Fruit fly (Drosophila melanogaster) whole organism, pupa: Measurements from ENCODE around the gene CG1607.

ENCODE experiments used
- CG10348 ChIP-seq: fragments of 200-800 bp; sonication (Bioruptor generic); IDR thresholded peaks from 2 replicates; pipeline ENCODE4 v1.3.6; 2022; ENCODE audit warnings: missing biosample characterization, missing genetic modification characterization
- CG12605 ChIP-seq: fragments of 200-800 bp; sonication (Bioruptor generic); IDR thresholded peaks from 2 replicates; pipeline ENCODE4 v1.3.6; 2022; ENCODE audit warnings: missing biosample characterization, missing genetic modification characterization
- CG13204 ChIP-seq: fragments of 200-800 bp; sonication (Bioruptor generic); optimal IDR thresholded peaks from 2 replicates; lab custom pipeline; 2018; ENCODE audit warnings: missing biosample characterization, mild to moderate bottlenecking, missing genetic modification characterization, moderate library complexity
- CG14655 ChIP-seq: fragments of 200-800 bp; sonication (Bioruptor generic); optimal IDR thresholded peaks from 3 replicates; lab custom pipeline; 2017; ENCODE audit warnings: mild to moderate bottlenecking, missing biosample characterization, missing genetic modification reagents, missing genetic modification characterization
- CG15710 ChIP-seq: fragments of 200-800 bp; sonication (Bioruptor generic); optimal IDR thresholded peaks from 2 replicates; lab custom pipeline; 2018; ENCODE audit warnings: missing biosample characterization, mild to moderate bottlenecking, missing genetic modification characterization, moderate library complexity
- CG17806 ChIP-seq: fragments of 200-800 bp; sonication (Bioruptor generic); optimal IDR thresholded peaks from 2 replicates; lab custom pipeline; 2018; ENCODE audit warnings: missing biosample characterization, mild to moderate bottlenecking, missing genetic modification characterization, moderate library complexity
- CG32121 ChIP-seq: fragments of 200-800 bp; sonication (Bioruptor generic); IDR thresholded peaks from 2 replicates; pipeline ENCODE4 v1.3.6; 2022; ENCODE audit warnings: missing biosample characterization, missing genetic modification characterization
- CG34367 ChIP-seq: fragments of 200-800 bp; sonication (Bioruptor generic); optimal IDR thresholded peaks from 2 replicates; lab custom pipeline; 2018; ENCODE audit warnings: missing biosample characterization, mild to moderate bottlenecking, missing genetic modification characterization
- CG4496 ChIP-seq: fragments of 200-800 bp; sonication (Bioruptor generic); IDR thresholded peaks from 3 replicates; pipeline ENCODE4 v1.3.6; 2022; ENCODE audit warnings: missing biosample characterization, missing genetic modification characterization
- CG8159 ChIP-seq: fragments of 200-800 bp; sonication (Bioruptor generic); optimal IDR thresholded peaks from 3 replicates; lab custom pipeline; 2018; ENCODE audit warnings: missing biosample characterization, mild to moderate bottlenecking, missing genetic modification characterization, moderate library complexity
- CG8301 ChIP-seq: fragments of 200-800 bp; sonication (Bioruptor generic); optimal IDR thresholded peaks from 2 replicates; lab custom pipeline; 2018; ENCODE audit warnings: missing biosample characterization, mild to moderate bottlenecking, missing genetic modification characterization
- CG9948 ChIP-seq: fragments of 200-800 bp; sonication (Bioruptor generic); optimal IDR thresholded peaks from 2 replicates; lab custom pipeline; 2018; ENCODE audit warnings: missing biosample characterization, mild to moderate bottlenecking, missing genetic modification characterization, moderate library complexity
- D1 ChIP-seq: fragments of 200-800 bp; sonication (Bioruptor generic); optimal IDR thresholded peaks from 2 replicates; lab custom pipeline; 2018; ENCODE audit warnings: missing biosample characterization, mild to moderate bottlenecking, missing genetic modification characterization, moderate library complexity
- EcR ChIP-seq: fragments of 200-800 bp; sonication (Bioruptor generic); optimal IDR thresholded peaks from 3 replicates; lab custom pipeline; 2019; ENCODE audit warnings: missing biosample characterization, missing genetic modification characterization, mild to moderate bottlenecking, moderate library complexity, missing genetic modification reagents
- Ets98B ChIP-seq: fragments of 200-800 bp; sonication (Bioruptor generic); IDR thresholded peaks from 2 replicates; pipeline ENCODE4 v1.3.6; 2022; ENCODE audit warnings: missing biosample characterization, missing genetic modification characterization
- Pif1A ChIP-seq: fragments of 200-800 bp; sonication (Bioruptor generic); optimal IDR thresholded peaks from 3 replicates; lab custom pipeline; 2016; ENCODE audit warnings: missing biosample characterization, missing genetic modification characterization
- Pif1B ChIP-seq: fragments of 200-800 bp; sonication (Bioruptor generic); optimal IDR thresholded peaks from 3 replicates; lab custom pipeline; 2016; ENCODE audit warnings: missing biosample characterization, missing genetic modification characterization
- Snoo ChIP-seq: fragments of 200-800 bp; sonication (Bioruptor generic); optimal IDR thresholded peaks from 3 replicates; lab custom pipeline; 2017; ENCODE audit warnings: missing biosample characterization, mild to moderate bottlenecking, missing genetic modification characterization, inconsistent platforms
- fd96Ca ChIP-seq: fragments of 200-800 bp; sonication (Bioruptor generic); IDR thresholded peaks from 3 replicates; pipeline ENCODE4 v1.3.6; 2022; ENCODE audit warnings: missing biosample characterization, missing genetic modification characterization
- gl ChIP-seq: fragments of 200-800 bp; sonication (Bioruptor generic); optimal IDR thresholded peaks from 2 replicates; lab custom pipeline; 2018; ENCODE audit warnings: missing biosample characterization, mild to moderate bottlenecking, missing genetic modification characterization
- rn ChIP-seq: fragments of 200-800 bp; sonication (Bioruptor generic); IDR thresholded peaks from 2 replicates; pipeline ENCODE4 v1.3.6; 2022; ENCODE audit warnings: missing biosample characterization, missing genetic modification characterization

CG1607 gene

dm6 chr3R:31404499-31405276 is 22.8 kb downstream of the CG1607 start, which contains the start of gene Gprk2:
Gene Gprk2 (plus strand): TSS chr3R:31405245.
- TF ChIP-seq CG34367 (tag; lab: Kevin White, UChicago) (peak; percentile 100), CG13204 (GFP tag; lab: Kevin White, UChicago) (peak; percentile 99), CG12605 (GFP tag; lab: Robert Waterston, UW) (peak; percentile 100), Pif1B (peak; percentile 100), Pif1A (GFP tag; lab: Kevin White, UChicago) (peak; percentile 100), CG9948 (tag; lab: Kevin White, UChicago) (peak; percentile 100), D1 (tag; lab: Kevin White, UChicago) (peak; percentile 100), Snoo (tag; lab: Kevin White, UChicago) (peak; percentile 100), CG10348 (GFP tag; lab: Robert Waterston, UW) (peak; percentile 99), CG14655 (peak; percentile 100), CG8159 (tag; lab: Kevin White, UChicago) (peak; percentile 100), gl (tag; lab: Kevin White, UChicago) (peak; percentile 100), EcR (no peak), fd96Ca (peak; percentile 100), CG4496 (peak; percentile 100), rn (GFP tag; lab: Robert Waterston, UW) (peak; percentile 100), CG17806 (tag; lab: Kevin White, UChicago) (peak; percentile 100), Ets98B (GFP tag; lab: Robert Waterston, UW) (peak; percentile 100), CG8301 (tag; lab: Kevin White, UChicago) (peak; percentile 100), CG32121 (GFP tag; lab: Robert Waterston, UW) (peak; percentile 100), CG15710 (tag; lab: Kevin White, UChicago) (peak; percentile 100)

dm6 chr3R:31405277-31406207 is 23.6 kb downstream of the CG1607 start, which contains the start of gene PNPase:
Gene PNPase (minus strand): TSS chr3R:31405452.
- TF ChIP-seq gl (tag; lab: Kevin White, UChicago) (no peak), CG4496 (0 out of 3 replicates have a peak, but pooled peaks have one; percentile 10), CG32121 (GFP tag; lab: Robert Waterston, UW) (peak; percentile 62), CG8301 (tag; lab: Kevin White, UChicago) (no peak), CG12605 (GFP tag; lab: Robert Waterston, UW) (peak; percentile 45), EcR (peak; percentile 28), CG17806 (tag; lab: Kevin White, UChicago) (no peak)

- no peak for TF ChIP-seq Ets98B (GFP tag; lab: Robert Waterston, UW)
- TF ChIP-seq gl (tag; lab: Kevin White, UChicago): no peak
- TF ChIP-seq EcR: peak; percentile 66
- TF ChIP-seq, all 21 proteins: peak for 1
Measured at dm6 chr3R:31407026-31407654, 25.2 kb downstream of the CG1607 start.

dm6 chr3R:31409627-31410201 is 27.8 kb downstream of the CG1607 start:
- peak; percentile 64 for TF ChIP-seq EcR
- no peak for TF ChIP-seq CG9948 (tag; lab: Kevin White, UChicago)
- TF ChIP-seq Pif1B: peak; percentile 13
- TF ChIP-seq, all 21 proteins: peak for 2

dm6 chr3R:31419531-31419930 is 37.6 kb downstream of the CG1607 start:
- TF ChIP-seq CG10348 (GFP tag; lab: Robert Waterston, UW): no peak
- TF ChIP-seq CG12605 (GFP tag; lab: Robert Waterston, UW): no peak
- TF ChIP-seq Pif1A (GFP tag; lab: Kevin White, UChicago): no peak
- TF ChIP-seq CG4496: no peak
- TF ChIP-seq CG14655: no peak
- no peak for TF ChIP-seq rn (GFP tag; lab: Robert Waterston, UW)
- TF ChIP-seq CG17806 (tag; lab: Kevin White, UChicago): no peak
- no peak for TF ChIP-seq fd96Ca
- no peak for TF ChIP-seq CG9948 (tag; lab: Kevin White, UChicago)
- no peak for TF ChIP-seq gl (tag; lab: Kevin White, UChicago)
- no peak for TF ChIP-seq Pif1B
- no peak for TF ChIP-seq CG8159 (tag; lab: Kevin White, UChicago)
- TF ChIP-seq CG8301 (tag; lab: Kevin White, UChicago): no peak
- TF ChIP-seq EcR: no peak
- TF ChIP-seq Ets98B (GFP tag; lab: Robert Waterston, UW): no peak
- TF ChIP-seq CG13204 (GFP tag; lab: Kevin White, UChicago): no peak
- TF ChIP-seq CG15710 (tag; lab: Kevin White, UChicago): no peak
- no peak for TF ChIP-seq D1 (tag; lab: Kevin White, UChicago)
- TF ChIP-seq Snoo (tag; lab: Kevin White, UChicago): no peak
